Worm (Caenorhabditis elegans) whole organism, L1 larva: Measurements from ENCODE around the gene T16G1.3.

Experiments used
- C04F5.9 ChIP-seq: sonication (generic microtip); optimal IDR thresholded peaks from 2 replicates; lab custom pipeline; 2016; ENCODE audit warnings: missing genetic modification characterization, missing compliant biosample characterization
- C16A3.4 ChIP-seq: fragments of 150-350 bp; optimal IDR thresholded peaks from 2 replicates; lab custom pipeline; 2014; ENCODE audit warnings: missing biosample characterization, missing genetic modification characterization
- C34B4.2 ChIP-seq: sonication (generic microtip); optimal IDR thresholded peaks from 2 replicates; lab custom pipeline; 2017; ENCODE audit warnings: mild to moderate bottlenecking, missing genetic modification characterization, missing compliant biosample characterization
- F16B12.6 ChIP-seq: fragments of 150-350 bp; optimal IDR thresholded peaks from 2 replicates; lab custom pipeline; 2014; ENCODE audit warnings: missing biosample characterization, missing genetic modification characterization
- blmp-1 ChIP-seq: fragments of 150-350 bp; optimal IDR thresholded peaks from 2 replicates; lab custom pipeline; 2014; ENCODE audit warnings: missing biosample characterization, missing genetic modification characterization
- ceh-63 ChIP-seq: fragments of 200-800 bp; sonication (Bioruptor generic); optimal IDR thresholded peaks from 2 replicates; lab custom pipeline; 2018; ENCODE audit warnings: mild to moderate bottlenecking, missing genetic modification characterization, missing compliant biosample characterization
- ceh-8 ChIP-seq: fragments of 200-800 bp; sonication (Bioruptor generic); optimal IDR thresholded peaks from 2 replicates; lab custom pipeline; 2018; ENCODE audit warnings: mild to moderate bottlenecking, missing genetic modification characterization, moderate library complexity, missing compliant biosample characterization
- ceh-88 ChIP-seq: fragments of 200-800 bp; sonication (Bioruptor generic); IDR thresholded peaks from 2 replicates; pipeline ENCODE4 v1.3.6; 2022; ENCODE audit warnings: missing genetic modification characterization, missing compliant biosample characterization
- ceh-90 ChIP-seq: sonication (generic microtip); optimal IDR thresholded peaks from 2 replicates; lab custom pipeline; 2016; ENCODE audit warnings: missing genetic modification characterization, missing compliant biosample characterization
- dpl-1 ChIP-seq, 3 experiments: fragments of 150-350 bp in 2 of 3; sonication (generic microtip) in 1 of 3; optimal IDR thresholded peaks; 2 replicates each; lab custom pipeline; 2014 to 2017; ENCODE audit warnings: missing biosample characterization in 3 of 3, missing genetic modification characterization in 3 of 3, missing genetic modification reagents in 3 of 3
- efl-1 ChIP-seq, 4 experiments: fragments of 150-350 bp; optimal IDR thresholded peaks in 3 of 4; peaks in 1 of 4; 1 replicate in 1 of 4; 2 replicates in 3 of 4; lab custom pipeline; 2014; ENCODE audit warnings: missing biosample characterization in 2 of 4, missing genetic modification characterization in 2 of 4, missing genetic modification reagents in 2 of 4
- egl-27 ChIP-seq, 2 experiments: fragments of 150-350 bp in 1 of 2; sonication (generic microtip); optimal IDR thresholded peaks; 3 replicates each; lab custom pipeline; 2017 to 2018; ENCODE audit warnings: missing biosample characterization in 2 of 2, missing genetic modification characterization in 2 of 2, missing genetic modification reagents in 2 of 2
- elt-2 ChIP-seq: sonication (generic microtip); optimal IDR thresholded peaks from 2 replicates; lab custom pipeline; 2016; ENCODE audit warnings: missing genetic modification characterization, mild to moderate bottlenecking, inconsistent platforms, missing compliant biosample characterization, missing genetic modification reagents
- elt-3 ChIP-seq, 6 experiments: fragments of 150-350 bp in 1 of 6; sonication (generic microtip); optimal IDR thresholded peaks; 2 replicates each; lab custom pipeline; 2017 to 2018; ENCODE audit warnings: missing biosample characterization in 6 of 6, missing genetic modification characterization in 6 of 6, inconsistent platforms in 1 of 6
- ets-5 ChIP-seq: fragments of 200-800 bp; sonication (Bioruptor generic); IDR thresholded peaks from 2 replicates; pipeline ENCODE4 v1.3.6; 2022; ENCODE audit warnings: missing genetic modification characterization, missing compliant biosample characterization
- fkh-4 ChIP-seq: sonication (generic microtip); optimal IDR thresholded peaks from 2 replicates; lab custom pipeline; 2016; ENCODE audit warnings: missing compliant biosample characterization, missing genetic modification characterization, borderline replicate concordance
- fos-1 ChIP-seq: fragments of 150-350 bp; optimal IDR thresholded peaks from 2 replicates; lab custom pipeline; 2014; ENCODE audit warnings: missing biosample characterization, missing genetic modification characterization
- hlh-17 ChIP-seq: fragments of 200-800 bp; sonication (Bioruptor generic); optimal IDR thresholded peaks from 2 replicates; lab custom pipeline; 2018; ENCODE audit warnings: missing genetic modification characterization, mild to moderate bottlenecking, missing compliant biosample characterization, moderate library complexity, borderline replicate concordance
- hlh-4 ChIP-seq: sonication (generic microtip); optimal IDR thresholded peaks from 2 replicates; lab custom pipeline; 2016; ENCODE audit warnings: mild to moderate bottlenecking, missing genetic modification characterization, missing compliant biosample characterization
- hpl-2 ChIP-seq: fragments of 150-350 bp; optimal IDR thresholded peaks from 2 replicates; lab custom pipeline; 2014; ENCODE audit warnings: missing biosample characterization, missing genetic modification reagents, missing genetic modification characterization
- irx-1 ChIP-seq: sonication (generic microtip); optimal IDR thresholded peaks from 2 replicates; lab custom pipeline; 2016; ENCODE audit warnings: missing genetic modification characterization, missing compliant biosample characterization
- isw-1 ChIP-seq: fragments of 200-800 bp; sonication (Bioruptor generic); IDR thresholded peaks from 2 replicates; pipeline ENCODE4 v1.3.6; 2022; ENCODE audit warnings: missing genetic modification characterization, missing compliant biosample characterization
- jun-1 ChIP-seq: fragments of 150-350 bp; optimal IDR thresholded peaks from 2 replicates; lab custom pipeline; 2014; ENCODE audit warnings: missing biosample characterization, missing genetic modification reagents, missing genetic modification characterization
- lin-14 ChIP-seq: fragments of 200-800 bp; sonication (Bioruptor generic); optimal IDR thresholded peaks from 2 replicates; lab custom pipeline; 2018; ENCODE audit warnings: mild to moderate bottlenecking, missing genetic modification characterization, moderate library complexity, missing compliant biosample characterization
- lin-15B ChIP-seq: fragments of 150-350 bp; sonication (generic microtip); optimal IDR thresholded peaks from 3 replicates; lab custom pipeline; 2014; ENCODE audit warnings: missing biosample characterization, missing genetic modification characterization
- mep-1 ChIP-seq: fragments of 150-350 bp; optimal IDR thresholded peaks from 2 replicates; lab custom pipeline; 2014; ENCODE audit warnings: missing biosample characterization, missing genetic modification characterization
- nhr-12 ChIP-seq: sonication (generic microtip); optimal IDR thresholded peaks from 2 replicates; lab custom pipeline; 2017; ENCODE audit warnings: missing biosample characterization, missing genetic modification characterization
- nhr-20 ChIP-seq: sonication (generic microtip); optimal IDR thresholded peaks from 2 replicates; lab custom pipeline; 2016; ENCODE audit warnings: mild to moderate bottlenecking, missing genetic modification characterization, missing compliant biosample characterization
- nhr-28 ChIP-seq: fragments of 150-350 bp; optimal IDR thresholded peaks from 2 replicates; lab custom pipeline; 2014; ENCODE audit warnings: missing biosample characterization, missing genetic modification characterization
- nhr-71 ChIP-seq: sonication (generic microtip); optimal IDR thresholded peaks from 2 replicates; lab custom pipeline; 2016; ENCODE audit warnings: mild to moderate bottlenecking, missing genetic modification characterization, moderate library complexity, missing compliant biosample characterization
- nhr-84 ChIP-seq: sonication (generic microtip); optimal IDR thresholded peaks from 2 replicates; lab custom pipeline; 2017; ENCODE audit warnings: missing biosample characterization, missing genetic modification characterization
- nhr-90 ChIP-seq: sonication (generic microtip); optimal IDR thresholded peaks from 2 replicates; lab custom pipeline; 2016; ENCODE audit warnings: mild to moderate bottlenecking, missing genetic modification characterization, missing compliant biosample characterization; ENCODE audit not compliant: poor library complexity
- snu-23 ChIP-seq: sonication (generic microtip); optimal IDR thresholded peaks from 2 replicates; lab custom pipeline; 2016; ENCODE audit warnings: missing genetic modification characterization, missing compliant biosample characterization
- sptf-1 ChIP-seq: fragments of 150-350 bp; optimal IDR thresholded peaks from 2 replicates; lab custom pipeline; 2014; ENCODE audit warnings: missing biosample characterization, missing genetic modification characterization
- sup-37 ChIP-seq: fragments of 200-800 bp; sonication (Bioruptor generic); optimal IDR thresholded peaks from 2 replicates; lab custom pipeline; 2018; ENCODE audit warnings: mild to moderate bottlenecking, missing genetic modification characterization, missing compliant biosample characterization
- tbx-2 ChIP-seq: sonication (generic microtip); optimal IDR thresholded peaks from 2 replicates; lab custom pipeline; 2016; ENCODE audit warnings: missing genetic modification characterization, missing compliant biosample characterization
- unc-130 ChIP-seq: fragments of 150-350 bp; optimal IDR thresholded peaks from 2 replicates; lab custom pipeline; 2017; ENCODE audit warnings: missing biosample characterization, missing genetic modification characterization, inconsistent platforms
- unc-30 ChIP-seq: sonication (generic microtip); optimal IDR thresholded peaks from 2 replicates; lab custom pipeline; 2017; ENCODE audit warnings: missing biosample characterization, missing genetic modification characterization
- unc-62 ChIP-seq: fragments of 150-350 bp; optimal IDR thresholded peaks from 2 replicates; lab custom pipeline; 2014; ENCODE audit warnings: missing biosample characterization, missing genetic modification reagents, missing genetic modification characterization
- vab-15 ChIP-seq: sonication (generic microtip); optimal IDR thresholded peaks from 2 replicates; lab custom pipeline; 2017; ENCODE audit warnings: missing genotype, mild to moderate bottlenecking, missing genetic modification characterization, missing compliant biosample characterization
- xbp-1 ChIP-seq: sonication (generic microtip); optimal IDR thresholded peaks from 2 replicates; lab custom pipeline; 2016; ENCODE audit warnings: missing genetic modification characterization, missing compliant biosample characterization
- zip-4 ChIP-seq: fragments of 200-800 bp; sonication (Bioruptor generic); optimal IDR thresholded peaks from 2 replicates; lab custom pipeline; 2018; ENCODE audit warnings: mild to moderate bottlenecking, missing genetic modification characterization, moderate library complexity, missing compliant biosample characterization
- ztf-11 ChIP-seq, 2 experiments: sonication (generic microtip); optimal IDR thresholded peaks; 2 replicates each; lab custom pipeline; 2016 to 2017; ENCODE audit warnings: missing genetic modification characterization in 2 of 2, missing biosample characterization in 1 of 2, missing compliant biosample characterization in 1 of 2

T16G1.3 gene

ce11 chrV:12964076-12964475 is 19.9 kb upstream of the T16G1.3 start, which contains the start of gene srd-35:
Gene srd-35, plus strand, starts transcription at chrV:12964376.
- TF ChIP-seq nhr-28 (tag; lab: Kevin White, UChicago) (no peak), jun-1 (no peak), nhr-20 (tag; lab: Kevin White, UChicago) (no peak), ceh-8 (GFP tag; lab: Kevin White, UChicago) (peak; percentile 23), vab-15 (tag; lab: Kevin White, UChicago) (no peak)

DNA sequence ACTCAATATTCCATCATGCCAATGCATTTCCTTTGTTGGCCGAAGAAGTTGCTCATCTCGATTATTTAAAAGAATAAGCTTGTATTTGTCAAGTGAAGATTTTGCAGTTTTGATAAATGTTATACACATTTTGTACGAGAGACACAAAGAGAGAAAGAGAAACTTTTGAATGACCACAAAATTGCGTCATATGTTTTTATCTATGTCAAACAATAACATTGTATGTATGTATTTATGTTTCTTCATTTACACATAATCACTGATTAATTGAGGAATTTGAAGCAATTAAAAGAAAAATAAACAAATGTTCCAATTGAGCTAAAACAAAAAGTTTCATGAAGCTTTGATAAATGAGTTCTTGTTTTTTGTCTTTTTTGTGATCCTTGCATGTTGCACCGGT is 19.1 kb upstream of the T16G1.3 start, which contains the start of gene hrg-9:
hrg-9 (minus strand) TSS at position 152 of the 400 bp plus-strand sequence.
- TF ChIP-seq blmp-1 (tag; lab: Kevin White, UChicago) (peak; percentile 9), elt-2 (tag; lab: Kevin White, UChicago) (peak; percentile 47), ceh-88 (GFP tag; lab: Robert Waterston, UW) (no peak), C04F5.9 (tag; lab: Kevin White, UChicago) (no peak), nhr-71 (peak; percentile 24), ztf-11 (tag; optimal IDR thresholded peaks at IDR 0.05; lab: Kevin White, UChicago) (no peak), lin-14 (GFP tag; lab: Kevin White, UChicago) (peak; percentile 45), efl-1 (optimal IDR thresholded peaks at IDR 0.05; lab: Kevin White, UChicago) (no peak), efl-1 (GFP tag; optimal IDR thresholded peaks at IDR 0.05 in 1 of 2; lab: Kevin White, UChicago) (peak in 1 of 2 experiments; percentile 70), hlh-17 (GFP tag; lab: Kevin White, UChicago) (no peak), sup-37 (GFP tag; lab: Kevin White, UChicago) (no peak), nhr-12 (tag; lab: Kevin White, UChicago) (no peak), dpl-1 (GFP tag; optimal IDR thresholded peaks at IDR 0.05; lab: Kevin White, UChicago) (no peak), fos-1 (tag; lab: Kevin White, UChicago) (no peak), mep-1 (tag; lab: Kevin White, UChicago) (peak; percentile 31)
- TF ChIP-seq, all 84 proteins: peak for 6

DNA sequence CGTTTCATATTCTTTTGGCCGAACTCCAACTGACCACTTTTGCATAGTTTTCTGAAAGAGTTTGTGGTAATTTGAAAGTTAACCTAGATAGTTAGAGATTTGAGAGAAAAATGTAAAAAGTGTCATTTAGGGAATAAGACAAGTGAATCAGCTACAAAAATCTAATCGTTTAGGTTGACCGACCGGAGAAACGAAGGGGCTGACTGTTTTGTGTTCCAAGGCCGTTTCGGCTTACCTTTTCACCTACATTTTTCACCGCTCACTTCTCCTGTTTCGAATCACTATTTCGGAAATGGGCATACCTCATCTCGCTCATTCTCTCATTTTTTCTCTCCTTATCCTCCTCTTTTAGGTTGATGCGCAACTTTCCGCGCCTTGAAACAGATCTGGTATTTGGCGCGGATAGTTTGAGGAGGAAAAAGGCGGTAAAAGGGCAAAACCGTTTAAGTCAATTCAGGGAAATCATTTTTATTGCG is 17.0 kb upstream of the T16G1.3 start, which contains the start of gene mpst-7:
mpst-7 (minus strand) TSS at position 51 of the 476 bp plus-strand sequence.
- TF ChIP-seq nhr-20 (tag; lab: Kevin White, UChicago) (no peak), F16B12.6 (tag; lab: Kevin White, UChicago) (no peak), fkh-4 (tag; lab: Kevin White, UChicago) (no peak), blmp-1 (tag; lab: Kevin White, UChicago) (peak; percentile 83), snu-23 (GFP tag; lab: Kevin White, UChicago) (no peak), sptf-1 (tag; lab: Kevin White, UChicago) (no peak), efl-1 (optimal IDR thresholded peaks at IDR 0.05; lab: Kevin White, UChicago) (no peak), efl-1 (GFP tag; optimal IDR thresholded peaks at IDR 0.05 in 1 of 2; lab: Kevin White, UChicago) (peak in 1 of 2 experiments; percentile 65), lin-14 (GFP tag; lab: Kevin White, UChicago) (peak; percentile 80)

- TF ChIP-seq irx-1 (tag; lab: Kevin White, UChicago), result no peak
- no peak for TF ChIP-seq tbx-2 (tag; lab: Kevin White, UChicago)
- no peak for TF ChIP-seq C04F5.9 (tag; lab: Kevin White, UChicago)
- TF ChIP-seq ceh-63, result no peak
- no peak for TF ChIP-seq unc-130 (tag; lab: Kevin White, UChicago)
- TF ChIP-seq hpl-2 (GFP tag; lab: Kevin White, UChicago), result no peak
- no peak for TF ChIP-seq efl-1 (optimal IDR thresholded peaks at IDR 0.05; lab: Kevin White, UChicago)
- peak in 1 of 2 experiments; percentile 69 for TF ChIP-seq efl-1 (GFP tag; optimal IDR thresholded peaks at IDR 0.05 in 1 of 2; lab: Kevin White, UChicago)
- no peak for TF ChIP-seq C16A3.4
- TF ChIP-seq nhr-90, result no peak
- TF ChIP-seq, all 84 proteins: peak for 1
Measured at ce11 chrV:12954261-12954660, 10.1 kb upstream of the T16G1.3 start.

DNA sequence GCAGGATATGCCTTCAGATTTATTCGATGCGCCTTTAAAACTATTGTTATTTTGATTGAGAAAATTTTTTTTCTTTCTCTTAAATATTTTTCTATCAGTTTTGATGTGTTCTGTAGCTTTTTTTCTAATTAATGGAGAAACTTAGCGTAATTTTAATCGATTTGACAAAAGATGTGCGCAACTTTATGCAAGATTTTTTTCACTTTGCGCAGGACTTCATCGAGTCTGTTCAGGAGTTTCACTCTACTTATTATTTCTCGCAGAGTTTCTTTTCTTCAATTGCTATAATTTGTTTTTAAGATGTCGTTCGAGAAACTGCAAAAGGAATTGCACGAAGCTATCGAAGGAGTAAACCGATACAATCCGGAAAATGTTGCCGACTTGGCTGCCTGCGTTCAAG is 9.6 kb upstream of the T16G1.3 start, which contains the start of gene eif-3.K:
eif-3.K (plus strand) TSS at position 301 of the 400 bp plus-strand sequence.
- TF ChIP-seq vab-15 (tag; lab: Kevin White, UChicago) (no peak), hlh-4 (tag; lab: Kevin White, UChicago) (no peak), zip-4 (GFP tag; lab: Kevin White, UChicago) (no peak), unc-62 (no peak), ets-5 (GFP tag; lab: Robert Waterston, UW) (no peak), lin-15B (tag; lab: Kevin White, UChicago) (no peak), elt-3 (tag; optimal IDR thresholded peaks at IDR 0.05; lab: Kevin White, UChicago) (no peak), nhr-84 (no peak), isw-1 (GFP tag; lab: Robert Waterston, UW) (no peak), ceh-90 (tag; lab: Kevin White, UChicago) (no peak), C04F5.9 (tag; lab: Kevin White, UChicago) (no peak), egl-27 (tag; optimal IDR thresholded peaks at IDR 0.05; lab: Kevin White, UChicago) (no peak), xbp-1 (tag; lab: Kevin White, UChicago) (no peak), C34B4.2 (tag; lab: Kevin White, UChicago) (no peak), unc-30 (tag; lab: Kevin White, UChicago) (no peak)
